Worm (Caenorhabditis elegans) whole organism, L4 larva: ENCODE data around the gene imb-2.

Experiments used
- ama-1 ChIP-seq: fragments of 150-350 bp; optimal IDR thresholded peaks from 2 replicates; lab custom pipeline; 2014; ENCODE audit warnings: inconsistent platforms, mixed read lengths
- ces-1 ChIP-seq: fragments of 150-350 bp; sonication (generic microtip); optimal IDR thresholded peaks from 4 replicates; lab custom pipeline; 2014; ENCODE audit warnings: missing biosample characterization, missing genetic modification reagents, missing genetic modification characterization
- fos-1 ChIP-seq: fragments of 150-350 bp; optimal IDR thresholded peaks from 2 replicates; lab custom pipeline; 2014; ENCODE audit warnings: missing biosample characterization, missing genetic modification characterization
- mep-1 ChIP-seq: fragments of 150-350 bp; sonication (generic microtip); optimal IDR thresholded peaks from 3 replicates; lab custom pipeline; 2014; ENCODE audit warnings: missing biosample characterization, missing genetic modification characterization
- mes-2 ChIP-seq: sonication (generic microtip); optimal IDR thresholded peaks from 2 replicates; lab custom pipeline; 2016; ENCODE audit warnings: missing genotype, mild to moderate bottlenecking, missing genetic modification characterization, missing compliant biosample characterization; ENCODE audit not compliant: poor library complexity, severe bottlenecking
- nhr-28 ChIP-seq: fragments of 150-350 bp; optimal IDR thresholded peaks from 2 replicates; lab custom pipeline; 2014; ENCODE audit warnings: missing biosample characterization, missing genetic modification characterization
- nhr-77 ChIP-seq: fragments of 150-350 bp; optimal IDR thresholded peaks from 2 replicates; lab custom pipeline; 2014; ENCODE audit warnings: missing biosample characterization, missing genetic modification characterization
- unc-39 ChIP-seq: sonication (generic microtip); optimal IDR thresholded peaks from 2 replicates; lab custom pipeline; 2017; ENCODE audit warnings: missing biosample characterization, missing genetic modification characterization
- unc-62 ChIP-seq, 3 experiments: fragments of 150-350 bp in 1 of 3; sonication (generic microtip); optimal IDR thresholded peaks in 2 of 3; peaks in 1 of 3; 1 replicate in 1 of 3; 2 replicates in 2 of 3; lab custom pipeline; 2014 to 2017; ENCODE audit warnings: missing biosample characterization in 3 of 3, missing genetic modification characterization in 3 of 3, missing genetic modification reagents in 3 of 3, missing genotype in 1 of 3
- zip-11 ChIP-seq: fragments of 200-800 bp; sonication (Bioruptor generic); IDR thresholded peaks from 2 replicates; pipeline ENCODE4 v1.3.6; 2022; ENCODE audit warnings: missing genetic modification characterization, missing compliant biosample characterization

DNA sequence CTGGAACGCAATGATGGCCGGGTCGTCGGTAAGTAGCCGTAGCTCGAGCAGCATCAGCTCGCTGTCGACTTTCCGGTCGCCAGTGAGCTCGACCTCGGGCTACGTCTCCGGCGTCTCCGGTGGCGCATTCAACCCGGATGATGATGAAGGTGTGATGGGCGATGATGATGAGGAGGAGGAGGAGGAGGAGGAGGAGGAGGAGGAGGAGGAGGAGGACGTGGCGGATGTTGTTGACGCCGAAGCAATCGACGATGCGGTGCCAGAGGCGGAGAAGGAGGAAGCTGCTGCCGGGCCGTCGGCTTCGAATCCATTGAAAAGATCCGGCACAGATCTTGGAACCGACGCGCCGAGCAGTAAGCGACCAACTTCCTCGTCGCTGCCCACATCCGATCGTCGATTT is 46.3 kb upstream of the imb-2 start:
- TF ChIP-seq zip-11 = no peak
- no peak for TF ChIP-seq ces-1 (GFP tag; lab: Kevin White, UChicago)
- no peak for TF ChIP-seq mep-1 (tag; lab: Kevin White, UChicago)
- no peak for TF ChIP-seq mes-2
- TF ChIP-seq unc-62 (GFP tag; optimal IDR thresholded peaks at IDR 0.05 in 1 of 2; lab: Kevin White, UChicago) = no peak
- TF ChIP-seq unc-62 (tag; optimal IDR thresholded peaks at IDR 0.05; lab: Kevin White, UChicago) = no peak
- TF ChIP-seq unc-39 (tag; lab: Kevin White, UChicago) = no peak
- TF ChIP-seq fos-1 (tag; lab: Kevin White, UChicago) = no peak
- no peak for TF ChIP-seq ama-1 (lab: Kevin White, UChicago)
- no peak for TF ChIP-seq nhr-77 (tag; lab: Kevin White, UChicago)
- no peak for TF ChIP-seq nhr-28 (tag; lab: Kevin White, UChicago)
